Worm (Caenorhabditis elegans): ENCODE results near the gene end-3.
A peak's percentile ranks its signal among the peaks of the same experiment; 100 is the strongest.

end-3 gene

ce11 chrV:14017476-14017875 is 3.0 kb downstream of the end-3 start, which contains the start of gene srh-308:
TSS of gene srh-308 (minus strand) at chrV:14017576.
- TF ChIP-seq nhr-11 (tag; optimal IDR thresholded peaks at IDR 0.05), result no peak
- TF ChIP-seq ceh-88 (GFP tag; IDR thresholded peaks at IDR 0.05), result no peak
- no peak for TF ChIP-seq zip-4 (GFP tag; optimal IDR thresholded peaks at IDR 0.05)
- no peak for TF ChIP-seq nhr-77 (tag; optimal IDR thresholded peaks at IDR 0.05)
- TF ChIP-seq nhr-90 (tag; optimal IDR thresholded peaks at IDR 0.05; ENCODE audit: poor library complexity), result no peak
- TF ChIP-seq nhr-47 (tag; optimal IDR thresholded peaks at IDR 0.05), result no peak
- no peak for TF ChIP-seq ceh-8 (GFP tag; optimal IDR thresholded peaks at IDR 0.05)
- TF ChIP-seq isw-1 (GFP tag; IDR thresholded peaks at IDR 0.05), result no peak
- TF ChIP-seq fos-1 (tag; optimal IDR thresholded peaks at IDR 0.05), result no peak
- TF ChIP-seq ceh-63 (GFP tag; optimal IDR thresholded peaks at IDR 0.05), result no peak
- TF ChIP-seq ztf-4 (tag; optimal IDR thresholded peaks at IDR 0.05), result no peak
- TF ChIP-seq pax-3 (tag; optimal IDR thresholded peaks at IDR 0.05), result no peak
- TF ChIP-seq nhr-85 (tag), result no peak

- TF ChIP-seq efl-1 (optimal IDR thresholded peaks at IDR 0.05), result no peak
- peak in 1 of 2 experiments; percentile 68 for TF ChIP-seq efl-1 (GFP tag; optimal IDR thresholded peaks at IDR 0.05 in 1 of 2)
- TF ChIP-seq dpl-1 (GFP tag; optimal IDR thresholded peaks at IDR 0.05), result no peak
- no peak for TF ChIP-seq unc-98 (GFP tag; IDR thresholded peaks at IDR 0.05)
- no peak for TF ChIP-seq rnt-1 (tag; optimal IDR thresholded peaks at IDR 0.05)
- peak; percentile 61 for TF ChIP-seq elt-2 (tag; optimal IDR thresholded peaks at IDR 0.05)
These were observed 4.1 kb downstream of the end-3 start, which contains the start of the genes mtl-2 and T08G5.1 for ce11 chrV:14018640-14019039. TSS of gene mtl-2 (minus strand) at chrV:14018673. TSS of gene T08G5.1 (plus strand) at chrV:14018766.

DNA sequence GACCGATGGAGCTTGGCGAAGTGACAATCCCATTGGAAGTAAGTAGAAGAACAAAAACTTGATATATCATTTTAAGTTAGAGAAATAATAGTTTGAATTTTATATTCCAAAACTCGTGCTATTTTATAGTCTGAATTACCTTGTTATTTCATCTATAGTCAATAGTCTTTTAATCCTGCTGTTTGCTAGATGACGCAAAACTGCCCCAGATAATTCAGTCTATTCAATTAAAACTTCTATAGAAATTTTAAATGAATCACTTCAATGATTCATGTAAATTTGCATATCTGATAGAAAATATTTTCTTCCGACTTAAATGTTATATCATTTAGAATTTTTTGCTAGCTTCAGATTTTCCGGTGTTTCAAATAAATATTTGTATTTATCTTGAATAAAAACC is 8.6 kb downstream of the end-3 start, which contains the start of gene T08G5.15:
Gene T08G5.15, minus strand, starts transcription at position 101 of the 400 bp plus-strand sequence.
- TF ChIP-seq sox-4 (tag; optimal IDR thresholded peaks at IDR 0.05) (peak; percentile 21), nhr-28 (tag; optimal IDR thresholded peaks at IDR 0.05) (no peak)

DNA sequence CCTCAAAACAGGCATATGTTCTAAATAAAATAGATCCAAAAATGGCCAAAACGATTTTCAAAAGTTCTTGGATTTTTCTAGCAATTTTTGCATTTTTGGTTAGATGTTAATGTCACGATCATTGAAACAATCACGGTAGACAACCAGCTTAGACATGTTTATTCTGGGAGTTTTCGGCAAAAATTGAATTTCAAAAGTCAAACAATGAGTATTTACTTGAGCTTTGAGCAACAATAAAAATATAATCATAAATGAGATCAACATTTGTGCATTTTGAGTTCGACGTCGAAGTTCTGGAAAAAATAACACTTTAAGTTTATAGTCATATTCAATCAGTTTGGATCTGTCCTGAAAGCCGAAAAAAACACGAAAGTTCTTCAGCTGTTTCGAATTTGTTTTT is 11.7 kb downstream of the end-3 start, which contains the start of gene T08G5.2:
Gene T08G5.2, minus strand, starts transcription at position 101 of the 400 bp plus-strand sequence.
- TF ChIP-seq ceh-8 (GFP tag; optimal IDR thresholded peaks at IDR 0.05) (no peak), fkh-8 (tag; optimal IDR thresholded peaks at IDR 0.05) (no peak), elt-2 (tag; optimal IDR thresholded peaks at IDR 0.05) (no peak), efl-3 (GFP tag; optimal IDR thresholded peaks at IDR 0.05) (no peak), mdl-1 (tag; optimal IDR thresholded peaks at IDR 0.05) (no peak), aha-1 (tag; optimal IDR thresholded peaks at IDR 0.05) (no peak), nhr-71 (tag; optimal IDR thresholded peaks at IDR 0.05) (no peak), Y116A8C.19 (tag; optimal IDR thresholded peaks at IDR 0.05; ENCODE audit: borderline replicate concordance) (no peak)

DNA sequence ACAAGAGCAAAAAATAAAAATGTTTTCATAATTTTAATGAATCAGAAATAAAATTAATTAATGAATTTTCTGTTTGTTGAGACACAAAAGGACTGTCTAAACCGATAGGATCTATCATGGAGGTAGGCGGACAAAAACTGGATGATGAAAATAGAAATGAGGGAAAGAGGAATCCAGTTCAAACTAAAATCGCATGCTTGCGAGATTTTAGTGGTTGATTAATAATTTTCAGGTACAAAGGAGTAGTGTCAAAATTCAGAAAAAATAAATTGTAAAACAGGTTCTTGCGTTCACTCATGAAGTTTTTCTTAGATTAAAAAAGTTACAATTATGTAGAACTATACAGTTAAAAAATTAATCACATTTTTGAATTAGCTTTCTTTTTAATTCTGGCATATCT is 12.9 kb downstream of the end-3 start, which contains the start of gene T08G5.3:
Gene T08G5.3, minus strand, starts transcription at position 101 of the 400 bp plus-strand sequence.
- TF ChIP-seq egl-27 (tag; optimal IDR thresholded peaks at IDR 0.05) (no peak), aly-2 (tag; optimal IDR thresholded peaks at IDR 0.05) (no peak), irx-1 (tag; optimal IDR thresholded peaks at IDR 0.05) (no peak), snu-23 (GFP tag; optimal IDR thresholded peaks at IDR 0.05) (no peak), lin-14 (GFP tag; optimal IDR thresholded peaks at IDR 0.05) (no peak), unc-98 (GFP tag; IDR thresholded peaks at IDR 0.05) (no peak), lin-13 (GFP tag; optimal IDR thresholded peaks at IDR 0.05) (no peak), nhr-71 (tag; optimal IDR thresholded peaks at IDR 0.05) (no peak), pax-3 (tag; optimal IDR thresholded peaks at IDR 0.05) (no peak), dsc-1 (tag; optimal IDR thresholded peaks at IDR 0.05) (no peak), dpl-1 (GFP tag; optimal IDR thresholded peaks at IDR 0.05) (no peak), pag-3 (tag; optimal IDR thresholded peaks at IDR 0.05; ENCODE audit: borderline replicate concordance, insufficient read depth) (no peak), fos-1 (tag; optimal IDR thresholded peaks at IDR 0.05) (no peak), fkh-10 (GFP tag; optimal IDR thresholded peaks at IDR 0.05) (no peak), pqm-1 (tag; optimal IDR thresholded peaks at IDR 0.05) (no peak), efl-1 (optimal IDR thresholded peaks at IDR 0.05) (no peak), efl-1 (GFP tag; optimal IDR thresholded peaks at IDR 0.05 in 1 of 2) (no peak), lsy-2 (tag; optimal IDR thresholded peaks at IDR 0.05) (no peak), skn-1 (tag; optimal IDR thresholded peaks at IDR 0.05) (no peak), lir-3 (tag; optimal IDR thresholded peaks at IDR 0.05; ENCODE audit: poor library complexity) (no peak), ztf-11 (tag; optimal IDR thresholded peaks at IDR 0.05) (no peak)
